Worm (Caenorhabditis elegans) whole organism, L4/young adult: ENCODE data around the gene srh-18.

ENCODE experiments used
- W03F9.2 ChIP-seq: fragments of 150-350 bp; optimal IDR thresholded peaks from 2 replicates; lab custom pipeline; 2014; ENCODE audit warnings: missing biosample characterization, missing genetic modification characterization
- dao-5 ChIP-seq: sonication (generic microtip); optimal IDR thresholded peaks from 2 replicates; lab custom pipeline; 2016; ENCODE audit warnings: missing genotype, missing genetic modification characterization, moderate library complexity, missing compliant biosample characterization
- him-1 ChIP-seq: sonication (generic microtip); optimal IDR thresholded peaks from 2 replicates; lab custom pipeline; 2016; ENCODE audit warnings: missing genotype, missing genetic modification reagents, missing genetic modification characterization, missing compliant biosample characterization

ce11 chrV:13366488-13366887 lies 48.2 kb downstream of the srh-18 start:
- no peak for TF ChIP-seq dao-5 (tag; lab: Kevin White, UChicago)
- TF ChIP-seq him-1 (tag; lab: Kevin White, UChicago) = no peak
- TF ChIP-seq W03F9.2 (tag; lab: Kevin White, UChicago) = no peak
